Worm (Caenorhabditis elegans): Measurements from ENCODE around the gene C17G10.1.

Gene C17G10.1

DNA sequence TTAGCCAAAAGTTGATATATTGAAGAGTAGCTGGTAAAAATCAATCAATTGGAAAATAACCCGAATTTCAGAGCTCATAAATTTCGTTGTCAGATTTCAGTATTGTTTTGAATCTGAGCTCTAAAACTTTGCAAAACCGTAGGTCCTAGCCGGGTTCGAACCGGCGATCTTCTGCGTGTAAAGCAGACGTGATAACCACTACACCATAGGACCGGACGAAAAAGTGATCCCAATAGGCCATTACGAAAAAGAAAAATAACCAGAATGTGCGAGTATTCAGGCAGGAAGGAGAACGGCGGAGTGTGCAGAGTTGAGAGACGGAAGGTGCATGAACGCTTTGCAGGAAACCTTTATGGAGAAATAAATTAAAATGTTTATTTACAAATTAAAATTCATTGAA lies 19.3 kb upstream of the C17G10.1 start:
- TF ChIP-seq ama-1 (optimal IDR thresholded peaks at IDR 0.05) (no peak), ceh-36 (tag; optimal IDR thresholded peaks at IDR 0.05) (peak; percentile 33), sea-1 (GFP tag; conservative IDR thresholded peaks at IDR 0.05) (0 out of 2 replicates have a peak, but pooled peaks have one; percentile 64), tra-4 (tag; optimal IDR thresholded peaks at IDR 0.05) (no peak), aly-1 (tag; optimal IDR thresholded peaks at IDR 0.05) (no peak), F13C5.2 (tag; optimal IDR thresholded peaks at IDR 0.05) (peak; percentile 33), ceh-13 (GFP tag; optimal IDR thresholded peaks at IDR 0.05) (peak; percentile 36), pes-1 (GFP tag; IDR thresholded peaks at IDR 0.05) (no peak), hnd-1 (tag; optimal IDR thresholded peaks at IDR 0.05) (peak; percentile 20), B0310.2 (tag; optimal IDR thresholded peaks at IDR 0.05) (peak; percentile 27), tbx-37 (GFP tag; conservative IDR thresholded peaks at IDR 0.05) (peak; percentile 37; the same call in 1 of the 2 replicates), ets-7 (tag; optimal IDR thresholded peaks at IDR 0.05) (no peak), flt-1 (GFP tag; IDR thresholded peaks at IDR 0.05) (peak; percentile 73), tbx-11 (GFP tag; IDR thresholded peaks at IDR 0.05) (peak; percentile 59; the same call in 1 of the 2 replicates), hmbx-1 (tag; optimal IDR thresholded peaks at IDR 0.05) (peak; percentile 22), scrt-1 (GFP tag; IDR thresholded peaks at IDR 0.05) (peak; percentile 66), hmg-4 (GFP tag; optimal IDR thresholded peaks at IDR 0.05) (peak; percentile 76)

DNA sequence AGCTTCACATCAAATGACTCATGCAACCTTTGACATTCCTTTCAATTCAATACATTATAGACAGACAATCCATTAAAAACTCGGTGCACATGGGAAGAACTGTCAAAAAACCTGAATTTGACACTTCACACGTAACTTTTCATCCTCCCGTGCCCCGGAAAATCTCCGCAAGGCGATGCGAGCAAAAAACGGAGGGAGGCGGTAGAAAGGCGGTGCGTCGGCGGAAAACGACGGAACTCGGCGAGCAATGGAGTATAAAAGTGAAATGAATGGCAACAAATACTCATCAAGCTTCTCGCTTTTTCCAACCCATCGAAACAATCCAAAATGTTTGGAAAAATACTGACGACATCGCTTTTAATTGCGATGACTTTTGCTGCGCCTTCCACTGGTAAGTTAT lies 18.3 kb upstream of the C17G10.1 start, which contains the start of gene T25E4.1:
TSS of gene T25E4.1 (plus strand) at position 301 of the 400 bp plus-strand sequence.
- TF ChIP-seq aly-1 (tag; optimal IDR thresholded peaks at IDR 0.05), result no peak

ce11 chrII:5578714-5579113 lies 17.6 kb upstream of the C17G10.1 start:
- no peak for TF ChIP-seq sea-1 (GFP tag; conservative IDR thresholded peaks at IDR 0.05)
- no peak for TF ChIP-seq B0310.2 (tag; optimal IDR thresholded peaks at IDR 0.05)
- TF ChIP-seq hnd-1 (tag; optimal IDR thresholded peaks at IDR 0.05), result no peak
- no peak for TF ChIP-seq tbx-37 (GFP tag; conservative IDR thresholded peaks at IDR 0.05)

- TF ChIP-seq hmg-4 (GFP tag; optimal IDR thresholded peaks at IDR 0.05) (no peak), sea-1 (GFP tag; conservative IDR thresholded peaks at IDR 0.05) (no peak), tbx-37 (GFP tag; conservative IDR thresholded peaks at IDR 0.05) (no peak), pes-1 (GFP tag; IDR thresholded peaks at IDR 0.05) (no peak), ceh-36 (tag; optimal IDR thresholded peaks at IDR 0.05) (no peak), ceh-13 (GFP tag; optimal IDR thresholded peaks at IDR 0.05) (no peak), B0310.2 (tag; optimal IDR thresholded peaks at IDR 0.05) (no peak), F13C5.2 (tag; optimal IDR thresholded peaks at IDR 0.05) (no peak), scrt-1 (GFP tag; IDR thresholded peaks at IDR 0.05) (no peak), flt-1 (GFP tag; IDR thresholded peaks at IDR 0.05) (no peak), tra-4 (tag; optimal IDR thresholded peaks at IDR 0.05) (no peak), ama-1 (optimal IDR thresholded peaks at IDR 0.05) (no peak), aly-1 (tag; optimal IDR thresholded peaks at IDR 0.05) (no peak), ets-7 (tag; optimal IDR thresholded peaks at IDR 0.05) (no peak), hnd-1 (tag; optimal IDR thresholded peaks at IDR 0.05) (no peak), hmbx-1 (tag; optimal IDR thresholded peaks at IDR 0.05) (no peak), tbx-11 (GFP tag; IDR thresholded peaks at IDR 0.05) (no peak)
These were observed 17.1 kb upstream of the C17G10.1 start for ce11 chrII:5579236-5579635.

- TF ChIP-seq flt-1 (GFP tag; IDR thresholded peaks at IDR 0.05) (no peak), F13C5.2 (tag; optimal IDR thresholded peaks at IDR 0.05) (no peak), ceh-13 (GFP tag; optimal IDR thresholded peaks at IDR 0.05) (no peak), hmbx-1 (tag; optimal IDR thresholded peaks at IDR 0.05) (no peak), ets-7 (tag; optimal IDR thresholded peaks at IDR 0.05) (no peak), ceh-36 (tag; optimal IDR thresholded peaks at IDR 0.05) (no peak), aly-1 (tag; optimal IDR thresholded peaks at IDR 0.05) (no peak), tbx-37 (GFP tag; conservative IDR thresholded peaks at IDR 0.05) (no peak)
These were observed 14.0 kb upstream of the C17G10.1 start, which contains the start of gene T25E4.2 for ce11 chrII:5582309-5582708. T25E4.2 (minus strand) TSS chrII:5582409.

DNA sequence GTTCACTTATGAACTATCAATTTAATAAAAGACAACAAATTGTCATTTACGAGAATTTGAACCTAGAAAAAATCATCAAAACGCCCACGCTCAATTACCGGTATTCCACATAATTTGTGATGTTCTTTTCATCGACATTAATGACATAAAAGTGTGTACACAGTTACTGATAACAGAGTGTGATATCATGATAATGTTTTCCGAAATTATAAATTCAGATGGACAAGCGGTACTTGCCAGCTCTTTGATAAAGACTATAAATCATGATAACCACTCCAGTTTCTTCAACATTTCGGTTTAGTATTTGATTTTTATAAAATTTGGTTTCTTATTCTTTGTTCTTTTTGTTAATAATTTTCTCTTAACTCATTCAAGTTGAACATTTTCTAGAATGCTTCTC lies 10.6 kb upstream of the C17G10.1 start, which contains the start of gene lys-8:
TSS of gene lys-8 (plus strand) at position 391 of the 400 bp plus-strand sequence.
- TF ChIP-seq ceh-13 (GFP tag; optimal IDR thresholded peaks at IDR 0.05) (no peak), scrt-1 (GFP tag; IDR thresholded peaks at IDR 0.05) (no peak), F13C5.2 (tag; optimal IDR thresholded peaks at IDR 0.05) (no peak), tbx-37 (GFP tag; conservative IDR thresholded peaks at IDR 0.05) (no peak), pes-1 (GFP tag; IDR thresholded peaks at IDR 0.05) (no peak), flt-1 (GFP tag; IDR thresholded peaks at IDR 0.05) (no peak), sea-1 (GFP tag; conservative IDR thresholded peaks at IDR 0.05) (no peak), aly-1 (tag; optimal IDR thresholded peaks at IDR 0.05) (no peak)

ce11 chrII:5587794-5588193 lies 8.6 kb upstream of the C17G10.1 start:
- no peak for TF ChIP-seq sea-1 (GFP tag; conservative IDR thresholded peaks at IDR 0.05)

DNA sequence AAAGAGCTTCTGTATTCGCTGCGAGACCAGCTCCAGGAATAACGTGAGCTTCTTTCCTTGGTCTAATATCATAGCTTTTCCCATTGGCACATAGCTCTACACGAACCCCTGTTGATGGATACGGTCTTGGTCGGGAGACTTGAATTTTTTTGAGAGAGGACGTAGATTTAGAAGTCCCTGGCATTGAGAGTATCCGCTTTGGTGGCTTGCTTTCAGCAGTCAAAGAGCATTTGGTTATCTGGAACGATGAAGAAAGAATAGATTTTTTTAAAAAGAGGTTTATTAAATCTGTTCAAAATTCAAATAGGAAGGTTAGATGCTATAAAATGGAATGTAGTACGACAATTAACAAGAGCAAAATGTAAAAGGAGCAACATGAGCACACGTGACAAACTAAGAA lies 6.7 kb upstream of the C17G10.1 start, which contains the start of gene C17G10.13:
TSS of gene C17G10.13 (minus strand) at position 101 of the 400 bp plus-strand sequence.
- TF ChIP-seq tbx-11 (GFP tag; IDR thresholded peaks at IDR 0.05) (no peak), pes-1 (GFP tag; IDR thresholded peaks at IDR 0.05) (no peak), sea-1 (GFP tag; conservative IDR thresholded peaks at IDR 0.05) (no peak), hmbx-1 (tag; optimal IDR thresholded peaks at IDR 0.05) (no peak), scrt-1 (GFP tag; IDR thresholded peaks at IDR 0.05) (no peak), ceh-13 (GFP tag; optimal IDR thresholded peaks at IDR 0.05) (no peak), ama-1 (optimal IDR thresholded peaks at IDR 0.05) (no peak), aly-1 (tag; optimal IDR thresholded peaks at IDR 0.05) (no peak), flt-1 (GFP tag; IDR thresholded peaks at IDR 0.05) (no peak), F13C5.2 (tag; optimal IDR thresholded peaks at IDR 0.05) (no peak)

Data from whole organism, early embryonic.